Worm (Caenorhabditis elegans): Measurements from ENCODE around the gene C17G10.10.

DNA sequence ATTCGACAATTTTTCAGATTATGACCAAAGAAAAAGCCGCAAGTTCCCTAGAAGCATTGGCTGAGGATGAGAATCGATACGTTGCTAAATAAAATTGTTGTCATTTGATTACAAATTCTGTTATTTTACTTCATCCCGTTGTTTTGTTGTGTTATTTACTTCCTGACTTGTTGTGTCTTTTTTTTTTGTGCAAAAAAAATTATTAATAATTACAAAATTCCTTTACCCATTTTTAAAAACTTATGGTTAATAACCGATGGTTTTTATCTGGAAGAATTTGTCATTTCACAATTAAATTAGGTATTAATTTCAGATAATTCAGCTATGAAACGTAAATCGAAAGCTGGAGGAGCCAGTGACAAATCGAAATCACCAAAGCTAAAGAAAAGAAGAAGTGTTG, 2.9 kb downstream of the C17G10.10 start, which contains the start of gene C17G10.1:
- TF ChIP-seq pbrm-1 (GFP tag; IDR thresholded peaks at IDR 0.05) (no peak), lin-35 (GFP tag; optimal IDR thresholded peaks at IDR 0.05) (no peak), hlh-26 (GFP tag; conservative IDR thresholded peaks at IDR 0.05) (no peak)
